Worm (Caenorhabditis elegans) whole organism, L1 larva: Measurements from ENCODE around the gene F13A2.1.
A peak's percentile ranks its signal among the peaks of the same experiment; 100 is the strongest.

Experiments used
- C04F5.9 ChIP-seq: sonication (generic microtip); optimal IDR thresholded peaks from 2 replicates; lab custom pipeline; 2016; ENCODE audit warnings: missing genetic modification characterization, missing compliant biosample characterization
- alr-1 ChIP-seq: fragments of 200-800 bp; sonication (Bioruptor generic); optimal IDR thresholded peaks from 2 replicates; lab custom pipeline; 2018; ENCODE audit warnings: borderline replicate concordance, mild to moderate bottlenecking, missing genetic modification characterization, missing compliant biosample characterization
- ama-1 ChIP-seq: fragments of 150-350 bp; optimal IDR thresholded peaks from 2 replicates; lab custom pipeline; 2014
- blmp-1 ChIP-seq: fragments of 150-350 bp; optimal IDR thresholded peaks from 2 replicates; lab custom pipeline; 2014; ENCODE audit warnings: missing biosample characterization, missing genetic modification characterization
- dsc-1 ChIP-seq: sonication (generic microtip); optimal IDR thresholded peaks from 2 replicates; lab custom pipeline; 2016; ENCODE audit warnings: mild to moderate bottlenecking, missing genetic modification characterization, missing compliant biosample characterization
- efl-1 ChIP-seq, 4 experiments: fragments of 150-350 bp; optimal IDR thresholded peaks in 3 of 4; peaks in 1 of 4; 1 replicate in 1 of 4; 2 replicates in 3 of 4; lab custom pipeline; 2014; ENCODE audit warnings: missing biosample characterization in 2 of 4, missing genetic modification characterization in 2 of 4, missing genetic modification reagents in 2 of 4
- elt-2 ChIP-seq: sonication (generic microtip); optimal IDR thresholded peaks from 2 replicates; lab custom pipeline; 2016; ENCODE audit warnings: missing genetic modification characterization, mild to moderate bottlenecking, inconsistent platforms, missing compliant biosample characterization, missing genetic modification reagents
- elt-3 ChIP-seq, 6 experiments: fragments of 150-350 bp in 1 of 6; sonication (generic microtip); optimal IDR thresholded peaks; 2 replicates each; lab custom pipeline; 2017 to 2018; ENCODE audit warnings: missing biosample characterization in 6 of 6, missing genetic modification characterization in 6 of 6, inconsistent platforms in 1 of 6
- ets-5 ChIP-seq: fragments of 200-800 bp; sonication (Bioruptor generic); IDR thresholded peaks from 2 replicates; pipeline ENCODE4 v1.3.6; 2022; ENCODE audit warnings: missing genetic modification characterization, missing compliant biosample characterization
- fkh-4 ChIP-seq: sonication (generic microtip); optimal IDR thresholded peaks from 2 replicates; lab custom pipeline; 2016; ENCODE audit warnings: missing compliant biosample characterization, missing genetic modification characterization, borderline replicate concordance
- fkh-8 ChIP-seq: sonication (generic microtip); optimal IDR thresholded peaks from 2 replicates; lab custom pipeline; 2016; ENCODE audit warnings: mild to moderate bottlenecking, missing genetic modification characterization, missing compliant biosample characterization
- hpl-2 ChIP-seq: fragments of 150-350 bp; optimal IDR thresholded peaks from 2 replicates; lab custom pipeline; 2014; ENCODE audit warnings: missing biosample characterization, missing genetic modification reagents, missing genetic modification characterization
- irx-1 ChIP-seq: sonication (generic microtip); optimal IDR thresholded peaks from 2 replicates; lab custom pipeline; 2016; ENCODE audit warnings: missing genetic modification characterization, missing compliant biosample characterization
- jun-1 ChIP-seq: fragments of 150-350 bp; optimal IDR thresholded peaks from 2 replicates; lab custom pipeline; 2014; ENCODE audit warnings: missing biosample characterization, missing genetic modification reagents, missing genetic modification characterization
- lin-15B ChIP-seq: fragments of 150-350 bp; sonication (generic microtip); optimal IDR thresholded peaks from 3 replicates; lab custom pipeline; 2014; ENCODE audit warnings: missing biosample characterization, missing genetic modification characterization
- lsy-2 ChIP-seq, 2 experiments: fragments of 150-350 bp; optimal IDR thresholded peaks; 2 replicates each; lab custom pipeline; 2014; ENCODE audit warnings: missing biosample characterization in 2 of 2, missing genetic modification characterization in 2 of 2
- mab-9 ChIP-seq: fragments of 200-800 bp; sonication (Bioruptor generic); IDR thresholded peaks from 2 replicates; pipeline ENCODE4 v1.3.6; 2022; ENCODE audit warnings: missing genetic modification reagents, missing genetic modification characterization, missing compliant biosample characterization
- nhr-11 ChIP-seq: fragments of 150-350 bp; optimal IDR thresholded peaks from 2 replicates; lab custom pipeline; 2014; ENCODE audit warnings: missing biosample characterization, missing genetic modification characterization
- nhr-20 ChIP-seq: sonication (generic microtip); optimal IDR thresholded peaks from 2 replicates; lab custom pipeline; 2016; ENCODE audit warnings: mild to moderate bottlenecking, missing genetic modification characterization, missing compliant biosample characterization
- nhr-28 ChIP-seq: fragments of 150-350 bp; optimal IDR thresholded peaks from 2 replicates; lab custom pipeline; 2014; ENCODE audit warnings: missing biosample characterization, missing genetic modification characterization
- nhr-71 ChIP-seq: sonication (generic microtip); optimal IDR thresholded peaks from 2 replicates; lab custom pipeline; 2016; ENCODE audit warnings: mild to moderate bottlenecking, missing genetic modification characterization, moderate library complexity, missing compliant biosample characterization
- nhr-76 ChIP-seq: sonication (generic microtip); optimal IDR thresholded peaks from 2 replicates; lab custom pipeline; 2017; ENCODE audit warnings: missing biosample characterization, missing genetic modification characterization
- nhr-90 ChIP-seq: sonication (generic microtip); optimal IDR thresholded peaks from 2 replicates; lab custom pipeline; 2016; ENCODE audit warnings: mild to moderate bottlenecking, missing genetic modification characterization, missing compliant biosample characterization; ENCODE audit not compliant: poor library complexity
- pax-3 ChIP-seq: fragments of 200-800 bp; sonication (Bioruptor generic); optimal IDR thresholded peaks from 2 replicates; lab custom pipeline; 2018; ENCODE audit warnings: mild to moderate bottlenecking, missing genetic modification characterization, moderate library complexity, missing compliant biosample characterization
- pqm-1 ChIP-seq: sonication (generic microtip); optimal IDR thresholded peaks from 3 replicates; lab custom pipeline; 2017; ENCODE audit warnings: missing biosample characterization, missing genetic modification characterization
- rnt-1 ChIP-seq: sonication (generic microtip); optimal IDR thresholded peaks from 2 replicates; lab custom pipeline; 2016; ENCODE audit warnings: mild to moderate bottlenecking, missing genetic modification characterization, moderate library complexity, missing compliant biosample characterization
- skn-1 ChIP-seq: fragments of 150-350 bp; optimal IDR thresholded peaks from 2 replicates; lab custom pipeline; 2014; ENCODE audit warnings: missing biosample characterization, missing genetic modification characterization
- swsn-7 ChIP-seq: sonication (generic microtip); optimal IDR thresholded peaks from 2 replicates; lab custom pipeline; 2016; ENCODE audit warnings: missing genetic modification characterization, missing compliant biosample characterization
- tlp-1 ChIP-seq: fragments of 150-350 bp; optimal IDR thresholded peaks from 2 replicates; lab custom pipeline; 2014; ENCODE audit warnings: missing biosample characterization, missing genetic modification characterization
- unc-130 ChIP-seq: fragments of 150-350 bp; optimal IDR thresholded peaks from 2 replicates; lab custom pipeline; 2017; ENCODE audit warnings: missing biosample characterization, missing genetic modification characterization, inconsistent platforms
- unc-30 ChIP-seq: sonication (generic microtip); optimal IDR thresholded peaks from 2 replicates; lab custom pipeline; 2017; ENCODE audit warnings: missing biosample characterization, missing genetic modification characterization
- unc-98 ChIP-seq: fragments of 200-800 bp; sonication (Bioruptor generic); IDR thresholded peaks from 2 replicates; pipeline ENCODE4 v1.3.6; 2022; ENCODE audit warnings: missing genetic modification characterization, missing compliant biosample characterization
- zag-1 ChIP-seq: fragments of 150-350 bp; optimal IDR thresholded peaks from 2 replicates; lab custom pipeline; 2014; ENCODE audit warnings: missing biosample characterization, missing genetic modification characterization
- zip-4 ChIP-seq: fragments of 200-800 bp; sonication (Bioruptor generic); optimal IDR thresholded peaks from 2 replicates; lab custom pipeline; 2018; ENCODE audit warnings: mild to moderate bottlenecking, missing genetic modification characterization, moderate library complexity, missing compliant biosample characterization

Gene F13A2.1

ce11 chrV:4400118-4400517 is 17.9 kb upstream of the F13A2.1 start, which contains the start of gene F13A2.4:
F13A2.4 (minus strand) TSS chrV:4400218.
- TF ChIP-seq skn-1 (tag; lab: Kevin White, UChicago) (no peak), zag-1 (no peak), lsy-2 (tag; optimal IDR thresholded peaks at IDR 0.05; lab: Kevin White, UChicago) (no peak), unc-98 (GFP tag; lab: Robert Waterston, UW) (no peak), nhr-20 (tag; lab: Kevin White, UChicago) (no peak), unc-30 (tag; lab: Kevin White, UChicago) (no peak), fkh-4 (tag; lab: Kevin White, UChicago) (no peak), nhr-71 (no peak), pax-3 (tag; lab: Kevin White, UChicago) (no peak), lin-15B (tag; lab: Kevin White, UChicago) (no peak), fkh-8 (tag; lab: Kevin White, UChicago) (no peak), rnt-1 (tag; lab: Kevin White, UChicago) (no peak)

DNA sequence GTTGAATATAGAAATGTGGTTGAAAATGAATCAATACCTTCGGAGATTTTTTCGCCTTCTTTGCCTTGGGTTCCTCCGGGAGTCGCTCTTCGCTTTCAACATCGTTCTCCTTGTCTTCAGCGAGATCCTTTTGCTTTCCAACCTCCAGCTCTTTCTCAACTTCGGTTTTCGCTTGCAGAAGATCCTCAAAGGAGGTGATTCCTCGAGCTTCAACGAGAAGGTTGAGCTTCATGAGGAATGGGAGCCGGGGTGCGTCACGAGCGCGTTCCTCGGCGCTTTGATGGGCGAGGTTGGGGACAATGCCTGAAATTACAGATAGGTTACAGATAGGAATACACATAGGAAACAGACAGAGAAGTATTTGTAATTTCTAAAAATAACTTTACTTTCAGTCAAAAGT is 16.7 kb upstream of the F13A2.1 start:
- TF ChIP-seq efl-1 (optimal IDR thresholded peaks at IDR 0.05; lab: Kevin White, UChicago) (no peak), efl-1 (GFP tag; optimal IDR thresholded peaks at IDR 0.05 in 1 of 2; lab: Kevin White, UChicago) (peak in 1 of 2 experiments; percentile 38), ama-1 (lab: Kevin White, UChicago) (no peak), hpl-2 (GFP tag; lab: Kevin White, UChicago) (no peak), alr-1 (tag; lab: Kevin White, UChicago) (no peak)

DNA sequence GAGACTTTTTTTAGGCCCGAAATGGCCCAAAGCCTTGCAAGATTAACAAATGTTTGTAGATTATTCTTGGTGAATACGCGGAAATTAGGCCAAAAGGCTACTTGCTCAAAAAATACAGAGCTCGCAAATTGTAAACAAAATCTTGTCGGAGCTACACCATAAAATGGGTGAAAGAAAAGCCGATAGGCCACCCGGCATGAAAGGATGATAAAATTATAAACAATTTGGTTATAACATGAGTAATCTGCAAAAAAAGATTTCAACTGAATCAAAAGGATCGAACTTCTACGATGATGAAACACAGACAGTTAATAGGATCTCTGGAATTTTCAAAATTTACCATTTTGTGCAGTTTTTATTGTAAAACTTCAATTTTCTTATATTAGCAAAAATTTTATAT is 15.9 kb upstream of the F13A2.1 start:
- TF ChIP-seq blmp-1 (tag; lab: Kevin White, UChicago) (no peak), efl-1 (optimal IDR thresholded peaks at IDR 0.05; lab: Kevin White, UChicago) (no peak), efl-1 (GFP tag; optimal IDR thresholded peaks at IDR 0.05 in 1 of 2; lab: Kevin White, UChicago) (peak in 1 of 2 experiments; percentile 50)

- TF ChIP-seq mab-9 = no peak
- TF ChIP-seq dsc-1 (tag; lab: Kevin White, UChicago) = no peak
- TF ChIP-seq elt-3 (tag; optimal IDR thresholded peaks at IDR 0.05; lab: Kevin White, UChicago) = no peak
- no peak for TF ChIP-seq alr-1 (tag; lab: Kevin White, UChicago)
- no peak for TF ChIP-seq nhr-90 (tag; lab: Kevin White, UChicago)
- no peak for TF ChIP-seq fkh-4 (tag; lab: Kevin White, UChicago)
- TF ChIP-seq efl-1 (optimal IDR thresholded peaks at IDR 0.05; lab: Kevin White, UChicago) = no peak
- no peak for TF ChIP-seq efl-1 (GFP tag; optimal IDR thresholded peaks at IDR 0.05 in 1 of 2; lab: Kevin White, UChicago)
- TF ChIP-seq elt-2 (tag; lab: Kevin White, UChicago) = no peak
- TF ChIP-seq ets-5 = no peak
- TF ChIP-seq pqm-1 = no peak
- no peak for TF ChIP-seq tlp-1 (tag; lab: Kevin White, UChicago)
- no peak for TF ChIP-seq swsn-7
- TF ChIP-seq irx-1 (tag; lab: Kevin White, UChicago) = no peak
- no peak for TF ChIP-seq nhr-28 (tag; lab: Kevin White, UChicago)
- no peak for TF ChIP-seq unc-98 (GFP tag; lab: Robert Waterston, UW)
- no peak for TF ChIP-seq nhr-76 (tag; lab: Kevin White, UChicago)
These were observed 14.1 kb upstream of the F13A2.1 start, which contains the start of gene F13A2.3 for ce11 chrV:4396257-4396656. F13A2.3 (minus strand) TSS chrV:4396357.

ce11 chrV:4387916-4388315 is 5.7 kb upstream of the F13A2.1 start:
- TF ChIP-seq zip-4 (GFP tag; lab: Kevin White, UChicago) (no peak), C04F5.9 (tag; lab: Kevin White, UChicago) (no peak), jun-1 (no peak), alr-1 (tag; lab: Kevin White, UChicago) (no peak), lin-15B (tag; lab: Kevin White, UChicago) (no peak), dsc-1 (tag; lab: Kevin White, UChicago) (no peak), nhr-11 (tag; lab: Kevin White, UChicago) (no peak), unc-130 (no peak)
